Worm (Caenorhabditis elegans): ENCODE data around the gene T09D3.8.

Gene T09D3.8

DNA sequence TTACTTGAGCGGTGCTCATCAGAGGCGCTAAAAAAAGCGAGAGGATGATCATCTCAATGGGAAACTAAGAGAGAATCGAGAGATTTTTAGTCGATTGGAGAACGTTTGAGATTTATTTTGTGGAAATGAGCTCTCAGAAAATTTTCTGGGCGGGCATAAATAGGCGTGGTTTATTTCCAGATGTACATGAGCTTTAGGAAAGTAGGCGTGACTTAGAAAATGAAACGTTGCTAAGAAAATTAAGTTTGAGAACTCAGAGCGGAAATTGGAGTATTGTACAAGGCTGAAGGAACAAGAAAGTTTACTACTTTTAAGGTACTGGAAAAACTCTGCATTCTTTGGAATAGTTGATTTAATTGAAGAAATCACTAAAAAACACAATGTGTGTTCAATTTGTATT, 3.8 kb downstream of the T09D3.8 start, which contains the start of gene T09D3.9:
TSS of gene T09D3.9 (minus strand) at position 101 of the 400 bp plus-strand sequence.
- TF ChIP-seq hrde-1 (tag; optimal IDR thresholded peaks at IDR 0.05; ENCODE audit: borderline replicate concordance) (no peak), tbp1 (GFP tag; optimal IDR thresholded peaks at IDR 0.05) (no peak), egrh-3 (GFP tag; IDR thresholded peaks at IDR 0.05) (no peak), F33H1.4 (GFP tag; IDR thresholded peaks at IDR 0.05) (no peak), rpc-1 (optimal IDR thresholded peaks at IDR 0.05) (no peak), rpc-1 (tag; optimal IDR thresholded peaks at IDR 0.05) (no peak), nfya-2 (GFP tag; IDR thresholded peaks at IDR 0.05) (no peak), pbrm-1 (GFP tag; IDR thresholded peaks at IDR 0.05) (no peak), lir-1 (GFP tag; conservative IDR thresholded peaks at IDR 0.05) (no peak)

ce11 chrV:5372118-5372517, 7.2 kb downstream of the T09D3.8 start, which contains the start of gene C35A11.3:
Gene C35A11.3 (plus strand): TSS chrV:5372418.
- TF ChIP-seq let-607 (tag; optimal IDR thresholded peaks at IDR 0.05) (no peak), repo-1 (tag; optimal IDR thresholded peaks at IDR 0.05) (no peak), pbrm-1 (GFP tag; IDR thresholded peaks at IDR 0.05) (no peak), F49E8.2 (tag; optimal IDR thresholded peaks at IDR 0.05; ENCODE audit: insufficient read depth) (no peak), nhr-179 (tag; optimal IDR thresholded peaks at IDR 0.05) (no peak), F10E7.11 (tag; optimal IDR thresholded peaks at IDR 0.05) (no peak), F57C9.4 (tag; optimal IDR thresholded peaks at IDR 0.05) (no peak), B0261.1 (tag; optimal IDR thresholded peaks at IDR 0.05) (no peak), Y53F4B.3 (GFP tag; IDR thresholded peaks at IDR 0.05) (no peak), hsf-1 (GFP tag; IDR thresholded peaks at IDR 0.05) (no peak)

DNA sequence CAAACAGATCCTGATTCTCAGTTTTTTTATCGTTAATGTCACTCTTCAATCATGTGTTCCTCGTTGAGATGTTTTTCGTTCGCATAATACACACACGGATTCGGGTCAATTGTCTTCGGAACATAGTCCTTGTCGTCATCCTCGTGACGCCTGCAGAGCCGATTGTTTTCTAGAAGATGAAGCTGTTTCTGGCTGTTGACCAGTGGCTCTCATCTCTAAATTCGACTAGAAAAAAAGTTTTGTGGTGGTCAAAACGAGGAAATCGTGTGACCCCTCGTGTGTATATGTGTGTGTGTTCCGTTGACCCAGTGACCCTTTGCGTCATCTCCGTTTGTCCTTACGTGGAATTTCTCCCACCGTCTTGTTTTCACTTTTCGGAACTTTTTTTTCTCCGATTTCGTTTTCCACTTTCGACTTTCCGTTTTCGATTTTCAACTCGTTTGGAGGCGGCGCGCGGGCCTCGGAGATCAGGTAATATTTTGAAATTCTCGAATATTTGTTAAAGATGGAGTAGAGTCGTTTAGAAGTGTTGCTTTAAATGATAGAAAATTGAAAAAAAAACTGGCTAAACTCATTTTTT, 21.0 kb downstream of the T09D3.8 start, which contains the start of gene C35A11.2:
TSS of gene C35A11.2 (plus strand) at position 386 of the 580 bp plus-strand sequence.
- TF ChIP-seq F33H1.4 (GFP tag; IDR thresholded peaks at IDR 0.05), result no peak
- no peak for TF ChIP-seq nfya-1 (tag; optimal IDR thresholded peaks at IDR 0.05; ENCODE audit: borderline replicate concordance, insufficient read depth)
- TF ChIP-seq xnd-1 (tag; optimal IDR thresholded peaks at IDR 0.05), result no peak
- TF ChIP-seq ztf-3 (GFP tag; optimal IDR thresholded peaks at IDR 0.05), result no peak
- no peak for TF ChIP-seq athp-1 (tag; optimal IDR thresholded peaks at IDR 0.05)
- no peak for TF ChIP-seq repo-1 (tag; optimal IDR thresholded peaks at IDR 0.05)
- TF ChIP-seq Y56A3A.18 (GFP tag; IDR thresholded peaks at IDR 0.05), result no peak
- TF ChIP-seq aptf-3 (GFP tag; IDR thresholded peaks at IDR 0.05), result no peak
- TF ChIP-seq C17E4.6 (GFP tag; IDR thresholded peaks at IDR 0.05), result no peak
- TF ChIP-seq attf-3 (GFP tag; conservative IDR thresholded peaks at IDR 0.05), result no peak
- TF ChIP-seq mes-4 (tag; optimal IDR thresholded peaks at IDR 0.05), result no peak
- TF ChIP-seq B0261.1 (tag; optimal IDR thresholded peaks at IDR 0.05), result no peak
- no peak for TF ChIP-seq let-526 (GFP tag; IDR thresholded peaks at IDR 0.05)
- TF ChIP-seq madf-3 (GFP tag; IDR thresholded peaks at IDR 0.05), result no peak

- no peak for TF ChIP-seq hlh-12 (tag; optimal IDR thresholded peaks at IDR 0.05)
- no peak for TF ChIP-seq sea-2 (GFP tag; IDR thresholded peaks at IDR 0.05)
- no peak for TF ChIP-seq egrh-3 (GFP tag; IDR thresholded peaks at IDR 0.05)
- no peak for TF ChIP-seq aptf-3 (GFP tag; IDR thresholded peaks at IDR 0.05)
- TF ChIP-seq nfya-2 (GFP tag; IDR thresholded peaks at IDR 0.05), result no peak
- no peak for TF ChIP-seq egl-44 (GFP tag; IDR thresholded peaks at IDR 0.05)
- no peak for TF ChIP-seq cebp-1 (GFP tag; IDR thresholded peaks at IDR 0.05)
- no peak for TF ChIP-seq cebp-1 (tag; optimal IDR thresholded peaks at IDR 0.05)
- TF ChIP-seq cebp-2 (GFP tag; IDR thresholded peaks at IDR 0.05), result no peak
- TF ChIP-seq ets-4 (GFP tag; optimal IDR thresholded peaks at IDR 0.05), result peak; percentile 55
- no peak for TF ChIP-seq hmg-1.2 (GFP tag; IDR thresholded peaks at IDR 0.05)
- peak; percentile 81 for TF ChIP-seq nhr-80 (tag; optimal IDR thresholded peaks at IDR 0.05)
- TF ChIP-seq unc-130 (GFP tag; optimal IDR thresholded peaks at IDR 0.05), result no peak
- 0 out of 2 replicates have a peak, but pooled peaks have one; percentile 45 for TF ChIP-seq nfyb-1 (GFP tag; IDR thresholded peaks at IDR 0.05)
- no peak for TF ChIP-seq akir-1 (GFP tag; optimal IDR thresholded peaks at IDR 0.05)
- TF ChIP-seq ztf-3 (GFP tag; optimal IDR thresholded peaks at IDR 0.05), result no peak
- no peak for TF ChIP-seq ztf-18 (tag; optimal IDR thresholded peaks at IDR 0.05)
- no peak for TF ChIP-seq ekl-4 (GFP tag; IDR thresholded peaks at IDR 0.05)
- no peak for TF ChIP-seq lir-1 (GFP tag; conservative IDR thresholded peaks at IDR 0.05)
Observed at ce11 chrV:5392993-5393628, 28.1 kb downstream of the T09D3.8 start, which contains the start of gene C35A11.4. Gene C35A11.4 (minus strand): TSS chrV:5393148.

Measured in whole organism, young adult.